Worm (Caenorhabditis elegans): ENCODE measurements around the gene mrps-9.

DNA sequence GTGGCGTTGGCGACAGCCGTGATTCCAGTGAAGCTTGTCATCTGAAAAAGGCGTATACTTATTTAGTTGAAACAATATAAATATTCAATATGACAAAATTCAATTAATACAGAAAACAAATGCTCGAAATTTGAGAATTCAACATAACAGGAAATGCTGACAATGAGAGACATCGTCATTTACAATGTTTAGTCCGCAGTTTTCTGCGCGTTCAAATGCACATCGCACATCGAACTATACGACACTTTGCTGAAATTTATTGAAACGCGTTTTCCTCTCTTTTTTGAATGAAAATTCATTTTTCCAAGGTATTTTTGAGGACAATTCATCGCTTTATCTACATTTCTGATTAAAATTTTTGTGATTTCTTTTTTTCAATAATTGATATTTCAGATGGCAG lies 21.8 kb upstream of the mrps-9 start, which contains the start of the genes pbs-6 and cids-1:
- no peak for TF ChIP-seq unc-130 (GFP tag; optimal IDR thresholded peaks at IDR 0.05)
- no peak for TF ChIP-seq sptf-2 (GFP tag; optimal IDR thresholded peaks at IDR 0.05)
- TF ChIP-seq aptf-2 (GFP tag; conservative IDR thresholded peaks at IDR 0.05), result no peak
- TF ChIP-seq madf-6 (GFP tag; IDR thresholded peaks at IDR 0.05), result no peak
- TF ChIP-seq nfya-2 (GFP tag; IDR thresholded peaks at IDR 0.05), result no peak
- no peak for TF ChIP-seq attf-3 (GFP tag; conservative IDR thresholded peaks at IDR 0.05)
